Worm (Caenorhabditis elegans) whole organism, L3 larva: Measurements from ENCODE around the gene ptr-18.

Experiments used
- elt-2 ChIP-seq: sonication (generic microtip); optimal IDR thresholded peaks from 2 replicates; lab custom pipeline; 2016; ENCODE audit warnings: missing genetic modification reagents, mild to moderate bottlenecking, missing genetic modification characterization, missing compliant biosample characterization
- nhr-11 ChIP-seq: fragments of 150-350 bp; optimal IDR thresholded peaks from 2 replicates; lab custom pipeline; 2014; ENCODE audit warnings: missing biosample characterization, missing genetic modification characterization
- nhr-237 ChIP-seq: fragments of 150-350 bp; optimal IDR thresholded peaks from 2 replicates; lab custom pipeline; 2014; ENCODE audit warnings: missing biosample characterization, missing genetic modification characterization
- skn-1 ChIP-seq: fragments of 150-350 bp; optimal IDR thresholded peaks from 2 replicates; lab custom pipeline; 2014; ENCODE audit warnings: missing biosample characterization, missing genetic modification characterization
- snpc-4 ChIP-seq: fragments of 150-350 bp; optimal IDR thresholded peaks from 2 replicates; lab custom pipeline; 2014; ENCODE audit warnings: missing biosample characterization, missing genetic modification characterization

DNA sequence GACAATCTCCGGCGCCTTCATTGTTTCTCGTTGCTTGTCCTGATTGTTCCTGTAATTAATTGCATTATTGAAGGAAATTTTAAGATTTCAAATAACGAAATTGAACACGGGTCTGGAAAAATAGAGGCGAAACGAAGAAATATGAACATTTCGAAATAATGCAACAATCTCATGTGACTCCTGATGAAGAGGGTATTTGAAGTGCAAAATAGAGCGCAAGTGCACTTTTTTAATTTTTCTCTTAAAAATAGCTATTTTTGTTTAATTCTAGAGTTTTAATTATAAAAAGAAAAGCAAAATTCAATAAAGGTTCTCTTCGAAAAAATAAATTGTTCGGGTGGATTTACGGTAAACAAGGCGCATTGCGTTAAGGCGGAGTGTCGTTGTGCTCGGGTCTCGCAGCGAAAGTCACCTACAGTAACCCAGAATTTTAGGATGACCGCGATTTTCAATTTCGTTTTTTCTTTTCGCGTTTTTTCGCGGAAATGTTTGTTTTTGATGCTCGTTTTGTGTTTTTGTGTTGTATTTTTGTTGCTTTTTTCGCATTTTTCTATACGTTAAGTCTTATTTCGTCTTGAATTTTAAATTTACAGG, 46.3 kb upstream of the ptr-18 start, which contains the start of the genes F58G1.2 and wago-4:
- no peak for TF ChIP-seq nhr-237 (tag; lab: Kevin White, UChicago)
- no peak for TF ChIP-seq snpc-4 (tag; lab: Kevin White, UChicago)
- TF ChIP-seq elt-2 (tag; lab: Kevin White, UChicago), result no peak
- TF ChIP-seq nhr-11, result no peak
- TF ChIP-seq skn-1, result no peak
